Fruit fly (Drosophila melanogaster) S2 (cell line): ENCODE results near the gene Snx17.

ENCODE experiments used
- CG8478 ChIP-seq: fragments of >200 bp; optimal IDR thresholded peaks from 2 replicates; lab custom pipeline; 2018
- CTCF ChIP-seq, 2 experiments: fragments of >200 bp; optimal IDR thresholded peaks; 2 replicates each; lab custom pipeline; 2018

DNA sequence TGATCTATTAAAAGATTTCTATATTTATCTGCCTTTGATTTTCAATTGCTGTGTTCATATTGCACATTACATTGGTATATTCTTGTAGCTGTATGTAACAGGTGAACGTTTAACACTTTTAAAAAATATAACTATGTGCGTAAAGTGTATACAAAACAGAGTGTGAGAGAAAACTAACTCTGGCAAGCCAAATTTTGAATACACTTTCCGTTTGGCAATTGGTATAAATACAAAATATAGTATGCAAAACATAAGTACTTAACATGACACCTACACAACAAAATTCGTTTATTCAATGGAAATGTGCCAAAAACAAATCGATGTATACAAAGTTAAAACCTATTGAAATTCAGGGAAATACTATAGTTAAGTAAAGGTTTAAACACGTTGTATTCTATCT, 26.1 kb upstream of the Snx17 start:
- TF ChIP-seq CTCF (optimal IDR thresholded peaks at IDR 0.05; lab: Kevin White, UChicago) = no peak
- no peak for TF ChIP-seq CG8478 (lab: Kevin White, UChicago)
